Worm (Caenorhabditis elegans) whole organism, L4 larva: Measurements from ENCODE around the gene cyp-14A1.

Experiments
- F10B5.3 ChIP-seq: sonication (generic microtip); optimal IDR thresholded peaks from 2 replicates; lab custom pipeline; 2016; ENCODE audit warnings: mild to moderate bottlenecking, missing genetic modification characterization, missing compliant biosample characterization
- F26F4.8 ChIP-seq: fragments of 200-800 bp; sonication (Bioruptor generic); conservative IDR thresholded peaks from 2 replicates; pipeline ENCODE4 v1.3.6; 2022; ENCODE audit warnings: missing genetic modification characterization, missing compliant biosample characterization
- F49E8.2 ChIP-seq: sonication (generic microtip); optimal IDR thresholded peaks from 2 replicates; lab custom pipeline; 2016; ENCODE audit warnings: missing compliant biosample characterization, mild to moderate bottlenecking, missing genetic modification characterization, borderline replicate concordance
- Y48G9A.11 ChIP-seq: fragments of 200-800 bp; sonication (Bioruptor generic); IDR thresholded peaks from 2 replicates; pipeline ENCODE4 v1.3.6; 2022; ENCODE audit warnings: missing genetic modification reagents, missing genetic modification characterization, missing compliant biosample characterization
- Y5F2A.4 ChIP-seq: fragments of 200-800 bp; sonication (Bioruptor generic); optimal IDR thresholded peaks from 2 replicates; lab custom pipeline; 2018; ENCODE audit warnings: mild to moderate bottlenecking, missing genetic modification characterization, missing compliant biosample characterization
- ZK337.2 ChIP-seq: fragments of 200-800 bp; sonication (Bioruptor generic); IDR thresholded peaks from 2 replicates; pipeline ENCODE4 v1.3.6; 2022; ENCODE audit warnings: missing genetic modification reagents, missing genetic modification characterization, missing compliant biosample characterization
- aly-2 ChIP-seq: sonication (generic microtip); optimal IDR thresholded peaks from 2 replicates; lab custom pipeline; 2018; ENCODE audit warnings: missing biosample characterization, missing genetic modification characterization
- arid-1 ChIP-seq: fragments of 200-800 bp; sonication (Bioruptor generic); conservative IDR thresholded peaks from 2 replicates; pipeline ENCODE4 v1.3.6; 2022; ENCODE audit warnings: missing genetic modification reagents, missing genetic modification characterization, missing compliant biosample characterization
- ceh-20 ChIP-seq: fragments of 200-800 bp; sonication (Bioruptor generic); IDR thresholded peaks from 2 replicates; pipeline ENCODE4 v1.3.6; 2022; ENCODE audit warnings: missing genetic modification reagents, missing genetic modification characterization, missing compliant biosample characterization
- ceh-32 ChIP-seq: sonication (generic microtip); optimal IDR thresholded peaks from 2 replicates; lab custom pipeline; 2016; ENCODE audit warnings: mild to moderate bottlenecking, missing genetic modification characterization, missing compliant biosample characterization; ENCODE audit not compliant: poor library complexity
- ceh-44 ChIP-seq: fragments of 200-800 bp; sonication (Bioruptor generic); IDR thresholded peaks from 2 replicates; pipeline ENCODE4 v1.3.6; 2022; ENCODE audit warnings: missing genetic modification reagents, missing genetic modification characterization, missing compliant biosample characterization
- ctbp-1 ChIP-seq: fragments of 200-800 bp; sonication (Bioruptor generic); IDR thresholded peaks from 2 replicates; pipeline ENCODE4 v1.3.6; 2022; ENCODE audit warnings: missing genetic modification reagents, missing genetic modification characterization, missing compliant biosample characterization
- daf-16 ChIP-seq, 3 experiments: sonication (generic microtip); optimal IDR thresholded peaks; 2 replicates each; lab custom pipeline; 2016 to 2017; ENCODE audit warnings: missing genetic modification characterization in 3 of 3, missing genetic modification reagents in 3 of 3, mild to moderate bottlenecking in 2 of 3, missing compliant biosample characterization in 2 of 3, missing biosample characterization in 1 of 3, moderate library complexity in 1 of 3
- daf-19 ChIP-seq: fragments of 200-800 bp; sonication (Bioruptor generic); conservative IDR thresholded peaks from 2 replicates; pipeline ENCODE4 v1.3.6; 2022; ENCODE audit warnings: missing genetic modification characterization, missing compliant biosample characterization
- dmd-6 ChIP-seq: fragments of 200-800 bp; sonication (Bioruptor generic); IDR thresholded peaks from 2 replicates; pipeline ENCODE4 v1.3.6; 2022; ENCODE audit warnings: missing genetic modification reagents, missing genetic modification characterization, missing compliant biosample characterization
- dmd-8 ChIP-seq: fragments of 200-800 bp; sonication (Bioruptor generic); IDR thresholded peaks from 2 replicates; pipeline ENCODE4 v1.3.6; 2022; ENCODE audit warnings: missing genetic modification characterization, missing compliant biosample characterization
- dmd-9 ChIP-seq: fragments of 200-800 bp; sonication (Bioruptor generic); IDR thresholded peaks from 2 replicates; pipeline ENCODE4 v1.3.6; 2022; ENCODE audit warnings: missing genetic modification reagents, missing genetic modification characterization, missing compliant biosample characterization
- duxl-1 ChIP-seq: sonication (generic microtip); optimal IDR thresholded peaks from 2 replicates; lab custom pipeline; 2016; ENCODE audit warnings: mild to moderate bottlenecking, missing genetic modification characterization, moderate library complexity, missing compliant biosample characterization; ENCODE audit not compliant: poor library complexity
- dve-1 ChIP-seq: sonication (generic microtip); optimal IDR thresholded peaks from 2 replicates; lab custom pipeline; 2017; ENCODE audit warnings: antibody characterized with exemption, mild to moderate bottlenecking, missing genetic modification characterization, missing compliant biosample characterization; ENCODE audit not compliant: insufficient read depth
- egl-43 ChIP-seq: fragments of 200-800 bp; sonication (Bioruptor generic); IDR thresholded peaks from 2 replicates; pipeline ENCODE4 v1.3.6; 2022; ENCODE audit warnings: missing genetic modification reagents, missing genetic modification characterization, missing compliant biosample characterization
- fkh-10 ChIP-seq: fragments of 150-350 bp; optimal IDR thresholded peaks from 2 replicates; lab custom pipeline; 2014; ENCODE audit warnings: missing biosample characterization, missing genetic modification reagents, missing genetic modification characterization
- gei-8 ChIP-seq: fragments of 200-800 bp; sonication (Bioruptor generic); optimal IDR thresholded peaks from 2 replicates; lab custom pipeline; 2018; ENCODE audit warnings: mild to moderate bottlenecking, missing genetic modification characterization, missing compliant biosample characterization
- hlh-11 ChIP-seq: fragments of 200-800 bp; sonication (Bioruptor generic); optimal IDR thresholded peaks from 2 replicates; lab custom pipeline; 2018; ENCODE audit warnings: mild to moderate bottlenecking, missing genetic modification characterization, missing compliant biosample characterization
- lim-7 ChIP-seq: fragments of 200-800 bp; sonication (Bioruptor generic); IDR thresholded peaks from 2 replicates; pipeline ENCODE4 v1.3.6; 2022; ENCODE audit warnings: missing genetic modification characterization, missing compliant biosample characterization
- lin-1 ChIP-seq: fragments of 200-800 bp; sonication (Bioruptor generic); IDR thresholded peaks from 2 replicates; pipeline ENCODE4 v1.3.6; 2022; ENCODE audit warnings: missing genetic modification reagents, missing genetic modification characterization, missing compliant biosample characterization
- lin-15B ChIP-seq: fragments of 150-350 bp; sonication (generic microtip); optimal IDR thresholded peaks from 3 replicates; lab custom pipeline; 2014; ENCODE audit warnings: missing biosample characterization, missing genetic modification characterization
- lir-3 ChIP-seq: sonication (generic microtip); optimal IDR thresholded peaks from 2 replicates; lab custom pipeline; 2016; ENCODE audit warnings: mild to moderate bottlenecking, missing genetic modification characterization, missing compliant biosample characterization
- madf-9 ChIP-seq: fragments of 200-800 bp; sonication (Bioruptor generic); conservative IDR thresholded peaks from 2 replicates; pipeline ENCODE4 v1.3.6; 2022; ENCODE audit warnings: missing genetic modification reagents, missing genetic modification characterization, missing compliant biosample characterization
- mep-1 ChIP-seq: fragments of 150-350 bp; sonication (generic microtip); optimal IDR thresholded peaks from 3 replicates; lab custom pipeline; 2014; ENCODE audit warnings: missing biosample characterization, missing genetic modification characterization
- nhr-111 ChIP-seq: fragments of 200-800 bp; sonication (Bioruptor generic); optimal IDR thresholded peaks from 2 replicates; lab custom pipeline; 2018; ENCODE audit warnings: mild to moderate bottlenecking, missing genetic modification characterization, missing compliant biosample characterization
- nhr-25 ChIP-seq: sonication (generic microtip); optimal IDR thresholded peaks from 2 replicates; lab custom pipeline; 2017; ENCODE audit warnings: missing genetic modification characterization, mild to moderate bottlenecking, missing compliant biosample characterization, antibody characterized with exemption, moderate library complexity, borderline replicate concordance; ENCODE audit not compliant: insufficient read depth
- nhr-28 ChIP-seq: fragments of 150-350 bp; optimal IDR thresholded peaks from 2 replicates; lab custom pipeline; 2014; ENCODE audit warnings: missing biosample characterization, missing genetic modification characterization
- nhr-42 ChIP-seq: fragments of 200-800 bp; sonication (Bioruptor generic); IDR thresholded peaks from 2 replicates; pipeline ENCODE4 v1.3.6; 2022; ENCODE audit warnings: missing genetic modification characterization, missing compliant biosample characterization
- nhr-48 ChIP-seq: sonication (generic microtip); optimal IDR thresholded peaks from 2 replicates; lab custom pipeline; 2016; ENCODE audit warnings: mild to moderate bottlenecking, missing genetic modification characterization, missing compliant biosample characterization
- nhr-6 ChIP-seq: fragments of 150-350 bp; optimal IDR thresholded peaks from 2 replicates; lab custom pipeline; 2014; ENCODE audit warnings: missing biosample characterization, missing genetic modification characterization
- nhr-77 ChIP-seq: fragments of 150-350 bp; optimal IDR thresholded peaks from 2 replicates; lab custom pipeline; 2014; ENCODE audit warnings: missing biosample characterization, missing genetic modification characterization
- pha-4 ChIP-seq, 2 experiments: fragments of 150-350 bp in 1 of 2; fragments of 200-800 bp in 1 of 2; sonication (Bioruptor generic) in 1 of 2; IDR thresholded peaks in 1 of 2; optimal IDR thresholded peaks in 1 of 2; 2 replicates each; pipeline versions ENCODE4 v1.3.6 to Lab custom; 2014 to 2022; ENCODE audit warnings: missing genetic modification characterization in 2 of 2, missing genetic modification reagents in 2 of 2, missing biosample characterization in 1 of 2, missing compliant biosample characterization in 1 of 2
- php-3 ChIP-seq: fragments of 200-800 bp; sonication (Bioruptor generic); IDR thresholded peaks from 2 replicates; pipeline ENCODE4 v1.3.6; 2022; ENCODE audit warnings: missing genetic modification reagents, missing genetic modification characterization, missing compliant biosample characterization
- saeg-2 ChIP-seq: fragments of 200-800 bp; sonication (Bioruptor generic); IDR thresholded peaks from 2 replicates; pipeline ENCODE4 v1.3.6; 2022; ENCODE audit warnings: missing genetic modification reagents, missing genetic modification characterization, missing compliant biosample characterization
- spr-1 ChIP-seq: sonication (generic microtip); optimal IDR thresholded peaks from 2 replicates; lab custom pipeline; 2016; ENCODE audit warnings: mild to moderate bottlenecking, missing genetic modification characterization, missing compliant biosample characterization
- spr-3 ChIP-seq: fragments of 200-800 bp; sonication (Bioruptor generic); optimal IDR thresholded peaks from 2 replicates; lab custom pipeline; 2018; ENCODE audit warnings: mild to moderate bottlenecking, missing genetic modification characterization, missing compliant biosample characterization
- tra-1 ChIP-seq: fragments of 200-800 bp; sonication (Bioruptor generic); IDR thresholded peaks from 2 replicates; pipeline ENCODE4 v1.3.6; 2022; ENCODE audit warnings: missing genetic modification reagents, missing genetic modification characterization, missing compliant biosample characterization
- unc-130 ChIP-seq: sonication (generic microtip); optimal IDR thresholded peaks from 2 replicates; lab custom pipeline; 2016; ENCODE audit warnings: missing genetic modification reagents, missing genetic modification characterization, missing compliant biosample characterization
- vab-7 ChIP-seq: fragments of 200-800 bp; sonication (Bioruptor generic); IDR thresholded peaks from 2 replicates; pipeline ENCODE4 v1.3.6; 2022; ENCODE audit warnings: missing genetic modification reagents, missing genetic modification characterization, missing compliant biosample characterization
- zfp-2 ChIP-seq: sonication (generic microtip); optimal IDR thresholded peaks from 2 replicates; lab custom pipeline; 2016; ENCODE audit warnings: mild to moderate bottlenecking, missing genetic modification characterization, missing compliant biosample characterization
- zfp-3 ChIP-seq: fragments of 200-800 bp; sonication (Bioruptor generic); conservative IDR thresholded peaks from 2 replicates; pipeline ENCODE4 v1.3.6; 2022; ENCODE audit warnings: missing genetic modification reagents, missing genetic modification characterization, missing compliant biosample characterization
- zip-11 ChIP-seq: fragments of 200-800 bp; sonication (Bioruptor generic); IDR thresholded peaks from 2 replicates; pipeline ENCODE4 v1.3.6; 2022; ENCODE audit warnings: missing genetic modification characterization, missing compliant biosample characterization
- zip-2 ChIP-seq: fragments of 150-350 bp; optimal IDR thresholded peaks from 2 replicates; lab custom pipeline; 2014; ENCODE audit warnings: missing biosample characterization, missing genetic modification characterization

cyp-14A1 gene

ce11 chrX:13283462-13283861, 16.3 kb upstream of the cyp-14A1 start:
- TF ChIP-seq nhr-77 (tag; lab: Kevin White, UChicago) = no peak
- peak; percentile 28 for TF ChIP-seq Y5F2A.4
- no peak for TF ChIP-seq lin-15B (tag; lab: Kevin White, UChicago)
- no peak for TF ChIP-seq fkh-10
- TF ChIP-seq saeg-2 (GFP tag; lab: Robert Waterston, UW) = 0 out of 2 replicates have a peak, but pooled peaks have one; percentile 30
- TF ChIP-seq F26F4.8 = peak; percentile 78
- TF ChIP-seq nhr-6 (tag; lab: Kevin White, UChicago) = no peak
- TF ChIP-seq spr-1 (tag; lab: Kevin White, UChicago) = peak; percentile 21
- peak; percentile 17 for TF ChIP-seq zip-2 (tag; lab: Kevin White, UChicago)
- peak; percentile 87 for TF ChIP-seq dmd-8 (GFP tag; lab: Robert Waterston, UW)
- no peak for TF ChIP-seq ceh-32 (tag; lab: Kevin White, UChicago)
- TF ChIP-seq pha-4 (GFP tag; IDR thresholded peaks at IDR 0.05; lab: Robert Waterston, UW) = peak; percentile 82
- no peak for TF ChIP-seq pha-4 (tag; optimal IDR thresholded peaks at IDR 0.05; lab: Kevin White, UChicago)
- TF ChIP-seq lim-7 (GFP tag; lab: Robert Waterston, UW) = peak; percentile 90
- no peak for TF ChIP-seq nhr-25 (tag; lab: Kevin White, UChicago)
- TF ChIP-seq gei-8 = no peak
- TF ChIP-seq aly-2 (tag; lab: Kevin White, UChicago) = no peak
- no peak for TF ChIP-seq php-3 (GFP tag; lab: Robert Waterston, UW)
- TF ChIP-seq spr-3 (GFP tag; lab: Kevin White, UChicago) = peak; percentile 39
- peak; percentile 33 for TF ChIP-seq nhr-48 (tag; lab: Kevin White, UChicago)
- TF ChIP-seq ceh-44 (GFP tag; lab: Robert Waterston, UW) = no peak
- no peak for TF ChIP-seq F10B5.3 (tag; lab: Kevin White, UChicago)
- no peak for TF ChIP-seq dmd-9
- TF ChIP-seq vab-7 (GFP tag; lab: Robert Waterston, UW) = peak; percentile 83
- TF ChIP-seq nhr-42 (GFP tag; lab: Robert Waterston, UW) = no peak
- TF ChIP-seq F49E8.2 (tag; lab: Kevin White, UChicago) = peak; percentile 28
- TF ChIP-seq lin-1 = 0 out of 2 replicates have a peak, but pooled peaks have one; percentile 46
- TF ChIP-seq zfp-3 (GFP tag; lab: Robert Waterston, UW) = 0 out of 2 replicates have a peak, but pooled peaks have one; percentile 12
- TF ChIP-seq egl-43 = peak; percentile 85
- peak; percentile 59 for TF ChIP-seq lir-3 (tag; lab: Kevin White, UChicago)
- TF ChIP-seq zfp-2 (tag; lab: Kevin White, UChicago) = no peak
- peak; percentile 44; the same call in 1 of the 2 replicates for TF ChIP-seq ZK337.2 (GFP tag; lab: Robert Waterston, UW)
- peak; percentile 65 for TF ChIP-seq nhr-111 (GFP tag; lab: Kevin White, UChicago)
- 0 out of 2 replicates have a peak, but pooled peaks have one; percentile 33 for TF ChIP-seq ctbp-1 (GFP tag; lab: Robert Waterston, UW)
- TF ChIP-seq nhr-28 = no peak
- peak; percentile 19 for TF ChIP-seq unc-130 (GFP tag; lab: Kevin White, UChicago)
- peak; percentile 23; the same call in 1 of the 2 replicates for TF ChIP-seq dmd-6 (GFP tag; lab: Robert Waterston, UW)
- peak; percentile 44; the same call in 1 of the 2 replicates for TF ChIP-seq Y48G9A.11 (GFP tag; lab: Robert Waterston, UW)
- TF ChIP-seq tra-1 (GFP tag; lab: Robert Waterston, UW) = peak; percentile 71
- TF ChIP-seq daf-16 (GFP tag; optimal IDR thresholded peaks at IDR 0.05; lab: Kevin White, UChicago) = peak; percentile 27 to 82
- TF ChIP-seq daf-16 (tag; optimal IDR thresholded peaks at IDR 0.05; lab: Kevin White, UChicago) = peak; percentile 83
- peak; percentile 70; the same call in 1 of the 2 replicates for TF ChIP-seq arid-1 (GFP tag; lab: Robert Waterston, UW)
- TF ChIP-seq ceh-20 (GFP tag; lab: Robert Waterston, UW) = 0 out of 2 replicates have a peak, but pooled peaks have one; percentile 17
- no peak for TF ChIP-seq mep-1 (tag; lab: Kevin White, UChicago)
- TF ChIP-seq dve-1 (tag; lab: Kevin White, UChicago) = no peak
- peak; percentile 35 for TF ChIP-seq duxl-1 (tag; lab: Kevin White, UChicago)
- no peak for TF ChIP-seq zip-11
- TF ChIP-seq daf-19 (GFP tag; lab: Robert Waterston, UW) = no peak
- no peak for TF ChIP-seq hlh-11 (tag; lab: Kevin White, UChicago)
- TF ChIP-seq madf-9 (GFP tag; lab: Robert Waterston, UW) = 0 out of 2 replicates have a peak, but pooled peaks have one; percentile 44
